Worm (Caenorhabditis elegans) whole organism, early embryonic: ENCODE measurements around the gene Y7A5A.3.

Source experiments
- B0310.2 ChIP-seq: sonication (generic microtip); optimal IDR thresholded peaks from 2 replicates; lab custom pipeline; 2016; ENCODE audit warnings: mild to moderate bottlenecking, missing genetic modification characterization, missing compliant biosample characterization
- F13C5.2 ChIP-seq: sonication (generic microtip); optimal IDR thresholded peaks from 2 replicates; lab custom pipeline; 2017; ENCODE audit warnings: mild to moderate bottlenecking, missing genetic modification characterization, inconsistent platforms, missing compliant biosample characterization
- aly-1 ChIP-seq: sonication (generic microtip); optimal IDR thresholded peaks from 2 replicates; lab custom pipeline; 2016; ENCODE audit warnings: missing genetic modification characterization, missing compliant biosample characterization
- ama-1 ChIP-seq: fragments of 150-350 bp; optimal IDR thresholded peaks from 2 replicates; lab custom pipeline; 2014
- ceh-13 ChIP-seq: fragments of 200-800 bp; sonication (Bioruptor generic); optimal IDR thresholded peaks from 2 replicates; lab custom pipeline; 2018; ENCODE audit warnings: mild to moderate bottlenecking, missing genetic modification characterization, missing compliant biosample characterization
- ceh-36 ChIP-seq: sonication (generic microtip); optimal IDR thresholded peaks from 2 replicates; lab custom pipeline; 2016; ENCODE audit warnings: missing genetic modification characterization, inconsistent platforms, missing compliant biosample characterization
- ets-7 ChIP-seq: sonication (generic microtip); optimal IDR thresholded peaks from 2 replicates; lab custom pipeline; 2016; ENCODE audit warnings: missing genotype, missing genetic modification characterization, missing compliant biosample characterization
- flt-1 ChIP-seq: fragments of 200-800 bp; sonication (Bioruptor generic); IDR thresholded peaks from 2 replicates; pipeline ENCODE4 v1.3.6; 2022; ENCODE audit warnings: missing genetic modification characterization, missing compliant biosample characterization
- hmbx-1 ChIP-seq: sonication (generic microtip); optimal IDR thresholded peaks from 2 replicates; lab custom pipeline; 2016; ENCODE audit warnings: mild to moderate bottlenecking, missing genetic modification characterization, missing compliant biosample characterization
- hmg-4 ChIP-seq: fragments of 200-800 bp; sonication (Bioruptor generic); optimal IDR thresholded peaks from 2 replicates; lab custom pipeline; 2018; ENCODE audit warnings: mild to moderate bottlenecking, missing genetic modification characterization, missing compliant biosample characterization
- hnd-1 ChIP-seq: sonication (generic microtip); optimal IDR thresholded peaks from 2 replicates; lab custom pipeline; 2016; ENCODE audit warnings: missing genetic modification characterization, missing compliant biosample characterization
- pes-1 ChIP-seq: fragments of 200-800 bp; sonication (Bioruptor generic); IDR thresholded peaks from 2 replicates; pipeline ENCODE4 v1.3.6; 2022; ENCODE audit warnings: missing genetic modification reagents, missing genetic modification characterization, missing compliant biosample characterization
- scrt-1 ChIP-seq: fragments of 200-800 bp; sonication (Bioruptor generic); IDR thresholded peaks from 2 replicates; pipeline ENCODE4 v1.3.6; 2022; ENCODE audit warnings: missing genetic modification characterization, missing compliant biosample characterization
- sea-1 ChIP-seq: fragments of 200-800 bp; sonication (Bioruptor generic); conservative IDR thresholded peaks from 2 replicates; pipeline ENCODE4 v1.3.6; 2022; ENCODE audit warnings: missing genetic modification characterization, missing compliant biosample characterization
- tbx-11 ChIP-seq: fragments of 200-800 bp; sonication (Bioruptor generic); IDR thresholded peaks from 2 replicates; pipeline ENCODE4 v1.3.6; 2022; ENCODE audit warnings: missing genetic modification characterization, missing compliant biosample characterization
- tbx-37 ChIP-seq: fragments of 200-800 bp; sonication (Bioruptor generic); conservative IDR thresholded peaks from 2 replicates; pipeline ENCODE4 v1.3.6; 2022; ENCODE audit warnings: missing genetic modification reagents, missing genetic modification characterization, missing compliant biosample characterization
- tra-4 ChIP-seq: sonication (generic microtip); optimal IDR thresholded peaks from 2 replicates; lab custom pipeline; 2017; ENCODE audit warnings: missing genetic modification characterization, missing compliant biosample characterization

Gene Y7A5A.3

DNA sequence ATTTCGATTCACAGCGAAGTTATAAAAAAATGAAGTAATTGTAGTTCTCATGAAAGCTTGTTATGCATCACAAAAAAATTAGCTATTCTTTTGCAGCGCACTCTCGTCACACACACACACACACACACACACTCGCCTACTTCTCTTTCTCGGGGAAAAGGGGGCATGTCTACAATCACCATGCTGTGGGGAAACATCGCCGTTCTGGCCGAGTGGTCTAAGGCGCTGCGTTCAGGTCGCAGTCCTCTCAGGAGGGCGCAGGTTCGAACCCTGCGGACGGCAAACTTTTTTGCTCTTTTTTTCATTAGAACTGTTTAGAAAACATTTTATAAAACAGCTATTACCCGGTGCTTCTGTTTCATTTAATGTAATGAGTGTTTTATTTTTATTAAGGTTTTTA, 42.6 kb downstream of the Y7A5A.3 start:
- peak; percentile 96 for TF ChIP-seq pes-1 (GFP tag; lab: Robert Waterston, UW)
- peak; percentile 96 for TF ChIP-seq sea-1 (GFP tag; lab: Robert Waterston, UW)
- peak; percentile 95 for TF ChIP-seq hmg-4
- TF ChIP-seq ceh-36 (tag; lab: Kevin White, UChicago) = peak; percentile 87
- TF ChIP-seq tbx-11 (GFP tag; lab: Robert Waterston, UW) = peak; percentile 95
- peak; percentile 92 for TF ChIP-seq flt-1 (GFP tag; lab: Robert Waterston, UW)
- TF ChIP-seq tbx-37 (GFP tag; lab: Robert Waterston, UW) = peak; percentile 91
- peak; percentile 89 for TF ChIP-seq aly-1 (tag; lab: Kevin White, UChicago)
- peak; percentile 96 for TF ChIP-seq scrt-1 (GFP tag; lab: Robert Waterston, UW)
- TF ChIP-seq hmbx-1 (tag; lab: Kevin White, UChicago) = peak; percentile 59
- TF ChIP-seq hnd-1 = peak; percentile 78
- TF ChIP-seq B0310.2 (tag; lab: Kevin White, UChicago) = peak; percentile 87
- peak; percentile 93 for TF ChIP-seq F13C5.2 (tag; lab: Kevin White, UChicago)
- peak; percentile 81 for TF ChIP-seq ceh-13 (GFP tag; lab: Kevin White, UChicago)
- peak; percentile 63 for TF ChIP-seq ets-7 (tag; lab: Kevin White, UChicago)
- no peak for TF ChIP-seq ama-1 (lab: Kevin White, UChicago)
- no peak for TF ChIP-seq tra-4 (tag; lab: Kevin White, UChicago)

DNA sequence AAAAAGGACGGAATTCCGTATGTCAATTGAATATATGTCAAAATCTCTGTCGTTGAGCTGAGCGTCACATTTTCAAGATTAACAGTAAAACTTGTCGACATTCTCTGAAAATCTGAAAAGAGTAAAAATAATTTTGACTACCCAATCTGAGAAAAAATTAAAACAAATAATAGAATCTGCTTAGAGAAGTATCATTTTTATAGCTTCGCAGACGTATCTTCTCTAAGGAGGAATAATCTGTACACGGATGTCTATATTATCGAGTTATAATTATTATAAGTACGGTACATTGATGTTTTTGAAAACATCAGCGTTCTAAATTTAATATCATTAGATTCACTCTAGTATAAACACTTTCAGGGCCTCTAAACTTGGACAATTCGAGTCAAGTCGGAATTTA, 43.9 kb downstream of the Y7A5A.3 start, which contains the start of gene srg-64:
Gene srg-64 (minus strand): TSS at position 101 of the 400 bp plus-strand sequence.
- TF ChIP-seq tbx-37 (GFP tag; lab: Robert Waterston, UW) (no peak), F13C5.2 (tag; lab: Kevin White, UChicago) (no peak), pes-1 (GFP tag; lab: Robert Waterston, UW) (no peak), ceh-36 (tag; lab: Kevin White, UChicago) (no peak), scrt-1 (GFP tag; lab: Robert Waterston, UW) (no peak), tra-4 (tag; lab: Kevin White, UChicago) (no peak), B0310.2 (tag; lab: Kevin White, UChicago) (no peak), ama-1 (lab: Kevin White, UChicago) (no peak)

DNA sequence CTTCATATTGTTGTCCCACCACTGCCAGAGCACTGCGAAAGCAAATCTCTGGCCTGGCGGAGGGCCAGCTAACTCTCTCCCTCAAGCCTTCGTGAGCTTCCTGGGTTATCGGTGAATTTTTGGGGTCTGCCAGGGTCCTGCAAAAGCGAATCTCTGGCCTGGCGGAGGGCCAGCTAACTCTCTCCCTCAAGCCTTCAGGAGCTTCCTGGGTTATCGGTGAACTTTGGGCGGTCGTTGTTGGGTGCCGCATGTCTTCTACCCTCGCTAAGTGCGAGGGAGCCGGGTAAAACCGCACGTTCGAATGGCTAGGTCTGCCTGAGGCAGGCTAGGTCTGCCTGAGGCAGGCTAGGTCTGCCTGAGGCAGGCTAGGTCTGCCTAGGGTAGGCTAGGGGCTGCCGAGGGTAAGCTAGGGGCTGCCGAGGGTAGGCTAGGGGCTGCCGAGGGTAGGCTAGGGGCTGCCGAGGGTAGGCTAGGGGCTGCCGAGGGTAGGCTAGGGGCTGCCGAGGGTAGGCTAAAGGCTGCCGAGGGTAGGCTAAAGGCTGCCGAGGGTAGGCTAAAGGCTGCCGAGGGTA, 46.0 kb downstream of the Y7A5A.3 start:
- TF ChIP-seq sea-1 (GFP tag; lab: Robert Waterston, UW) = 0 out of 2 replicates have a peak, but pooled peaks have one; percentile 25

DNA sequence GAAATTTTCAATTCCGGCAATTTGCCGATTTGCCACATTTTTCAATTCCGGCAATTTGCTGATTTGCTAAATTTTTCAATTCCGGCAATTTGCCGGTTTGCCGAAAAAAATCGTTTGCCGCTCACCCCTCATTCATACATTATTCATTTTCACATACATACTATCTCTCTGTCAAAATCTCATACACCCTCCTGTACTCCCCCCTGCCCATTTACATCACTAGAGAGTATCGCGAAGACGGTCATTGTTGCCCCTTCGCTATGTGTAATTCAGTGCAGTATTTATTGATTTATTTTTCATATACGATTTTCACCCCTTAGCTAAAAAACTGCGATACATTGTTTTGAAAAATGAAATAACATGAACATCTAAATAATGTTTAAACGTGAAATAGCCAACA, 48.1 kb downstream of the Y7A5A.3 start:
- no peak for TF ChIP-seq scrt-1 (GFP tag; lab: Robert Waterston, UW)
- TF ChIP-seq ceh-13 (GFP tag; lab: Kevin White, UChicago) = no peak
- TF ChIP-seq F13C5.2 (tag; lab: Kevin White, UChicago) = peak; percentile 66
